Worm (Caenorhabditis elegans) whole organism, young adult: Measurements from ENCODE around the gene Y41C4A.22.

Experiments
- B0019.2 ChIP-seq: fragments of 200-800 bp; sonication (Bioruptor generic); conservative IDR thresholded peaks from 2 replicates; pipeline ENCODE4 v1.3.6; 2022; ENCODE audit warnings: missing genetic modification reagents, missing genetic modification characterization, missing compliant biosample characterization
- B0035.1 ChIP-seq: sonication (generic microtip); optimal IDR thresholded peaks from 2 replicates; lab custom pipeline; 2016; ENCODE audit warnings: missing genetic modification characterization, mild to moderate bottlenecking, missing compliant biosample characterization, missing genotype, missing genetic modification reagents
- B0261.1 ChIP-seq: sonication (generic microtip); optimal IDR thresholded peaks from 2 replicates; lab custom pipeline; 2016; ENCODE audit warnings: mild to moderate bottlenecking, missing genetic modification characterization, moderate library complexity, missing compliant biosample characterization
- C06A6.2 ChIP-seq: fragments of 200-800 bp; sonication (Bioruptor generic); conservative IDR thresholded peaks from 2 replicates; pipeline ENCODE4 v1.3.6; 2022; ENCODE audit warnings: missing genetic modification characterization, missing compliant biosample characterization
- D2030.7 ChIP-seq: fragments of 200-800 bp; sonication (Bioruptor generic); IDR thresholded peaks from 2 replicates; pipeline ENCODE4 v1.3.6; 2022; ENCODE audit warnings: missing genetic modification reagents, missing genetic modification characterization, missing compliant biosample characterization
- F10E7.11 ChIP-seq: sonication (generic microtip); optimal IDR thresholded peaks from 2 replicates; lab custom pipeline; 2017; ENCODE audit warnings: mild to moderate bottlenecking, missing genetic modification characterization, moderate library complexity, missing compliant biosample characterization
- F22D6.2 ChIP-seq: sonication (generic microtip); optimal IDR thresholded peaks from 2 replicates; lab custom pipeline; 2016; ENCODE audit warnings: mild to moderate bottlenecking, missing genetic modification characterization, missing compliant biosample characterization
- F33H1.4 ChIP-seq: fragments of 200-800 bp; sonication (Bioruptor generic); IDR thresholded peaks from 2 replicates; pipeline ENCODE4 v1.3.6; 2022; ENCODE audit warnings: missing genetic modification reagents, missing genetic modification characterization, missing compliant biosample characterization
- F52B5.7 ChIP-seq: sonication (generic microtip); optimal IDR thresholded peaks from 2 replicates; lab custom pipeline; 2016; ENCODE audit warnings: mild to moderate bottlenecking, missing genetic modification characterization, missing compliant biosample characterization
- F55B11.4 ChIP-seq: sonication (generic microtip); optimal IDR thresholded peaks from 2 replicates; lab custom pipeline; 2016; ENCODE audit warnings: missing compliant biosample characterization, missing genetic modification characterization, borderline replicate concordance; ENCODE audit not compliant: insufficient read depth
- K12H6.12 ChIP-seq: fragments of 200-800 bp; sonication (Bioruptor generic); optimal IDR thresholded peaks from 2 replicates; lab custom pipeline; 2018; ENCODE audit warnings: mild to moderate bottlenecking, missing genetic modification characterization, missing compliant biosample characterization
- T07F8.4 ChIP-seq: sonication (generic microtip); optimal IDR thresholded peaks from 2 replicates; lab custom pipeline; 2016; ENCODE audit warnings: mild to moderate bottlenecking, missing genetic modification characterization, moderate library complexity, missing compliant biosample characterization
- Y53F4B.3 ChIP-seq: fragments of 200-800 bp; sonication (Bioruptor generic); IDR thresholded peaks from 2 replicates; pipeline ENCODE4 v1.3.6; 2022; ENCODE audit warnings: missing genetic modification reagents, missing genetic modification characterization, missing compliant biosample characterization
- Y56A3A.18 ChIP-seq: fragments of 200-800 bp; sonication (Bioruptor generic); IDR thresholded peaks from 2 replicates; pipeline ENCODE4 v1.3.6; 2022; ENCODE audit warnings: missing genetic modification reagents, missing genetic modification characterization, missing compliant biosample characterization
- ZK185.1 ChIP-seq: sonication (generic microtip); optimal IDR thresholded peaks from 2 replicates; lab custom pipeline; 2016; ENCODE audit warnings: mild to moderate bottlenecking, missing genetic modification characterization, missing compliant biosample characterization; ENCODE audit not compliant: poor library complexity, severe bottlenecking
- akir-1 ChIP-seq: fragments of 200-800 bp; sonication (Bioruptor generic); optimal IDR thresholded peaks from 2 replicates; lab custom pipeline; 2018; ENCODE audit warnings: mild to moderate bottlenecking, missing genetic modification characterization, moderate library complexity, missing compliant biosample characterization
- aptf-3 ChIP-seq: fragments of 200-800 bp; sonication (Bioruptor generic); IDR thresholded peaks from 2 replicates; pipeline ENCODE4 v1.3.6; 2022; ENCODE audit warnings: missing genetic modification characterization, missing compliant biosample characterization
- atf-7 ChIP-seq: sonication (generic microtip); optimal IDR thresholded peaks from 2 replicates; lab custom pipeline; 2017; ENCODE audit warnings: mild to moderate bottlenecking, missing genetic modification characterization, missing compliant biosample characterization
- athp-1 ChIP-seq: sonication (generic microtip); optimal IDR thresholded peaks from 2 replicates; lab custom pipeline; 2017; ENCODE audit warnings: mild to moderate bottlenecking, missing genetic modification characterization, missing compliant biosample characterization
- attf-6 ChIP-seq: fragments of 200-800 bp; sonication (Bioruptor generic); IDR thresholded peaks from 2 replicates; pipeline ENCODE4 v1.3.6; 2022; ENCODE audit warnings: missing genetic modification reagents, missing genetic modification characterization, missing compliant biosample characterization
- cebp-1 ChIP-seq, 2 experiments: fragments of 200-800 bp in 1 of 2; sonication (Bioruptor generic) in 1 of 2; sonication (generic microtip) in 1 of 2; IDR thresholded peaks in 1 of 2; optimal IDR thresholded peaks in 1 of 2; 2 replicates each; pipeline versions ENCODE4 v1.3.6 to Lab custom; 2017 to 2022; ENCODE audit warnings: missing compliant biosample characterization in 2 of 2, missing genetic modification characterization in 2 of 2, mild to moderate bottlenecking in 1 of 2, missing genetic modification reagents in 1 of 2, moderate library complexity in 1 of 2
- ceh-79 ChIP-seq: sonication (generic microtip); optimal IDR thresholded peaks from 2 replicates; lab custom pipeline; 2017; ENCODE audit warnings: mild to moderate bottlenecking, missing genetic modification characterization, missing compliant biosample characterization
- efl-1 ChIP-seq: fragments of 150-350 bp; optimal IDR thresholded peaks from 2 replicates; lab custom pipeline; 2014; ENCODE audit warnings: missing biosample characterization, missing genetic modification reagents, missing genetic modification characterization
- ekl-4 ChIP-seq: fragments of 200-800 bp; sonication (Bioruptor generic); IDR thresholded peaks from 2 replicates; pipeline ENCODE4 v1.3.6; 2022; ENCODE audit warnings: missing genetic modification reagents, missing genetic modification characterization, missing compliant biosample characterization
- gei-17 ChIP-seq: fragments of 200-800 bp; sonication (Bioruptor generic); optimal IDR thresholded peaks from 2 replicates; lab custom pipeline; 2018; ENCODE audit warnings: mild to moderate bottlenecking, missing genetic modification characterization, missing compliant biosample characterization
- him-1 ChIP-seq: sonication (generic microtip); optimal IDR thresholded peaks from 2 replicates; lab custom pipeline; 2016; ENCODE audit warnings: missing genotype, missing genetic modification reagents, missing genetic modification characterization, missing compliant biosample characterization
- hlh-26 ChIP-seq: fragments of 200-800 bp; sonication (Bioruptor generic); conservative IDR thresholded peaks from 2 replicates; pipeline ENCODE4 v1.3.6; 2022; ENCODE audit warnings: missing genetic modification reagents, missing genetic modification characterization, missing compliant biosample characterization
- let-607 ChIP-seq, 2 experiments: fragments of 200-800 bp in 1 of 2; sonication (Bioruptor generic) in 1 of 2; sonication (generic microtip) in 1 of 2; optimal IDR thresholded peaks; 2 replicates each; lab custom pipeline; 2016 to 2018; ENCODE audit warnings: mild to moderate bottlenecking in 2 of 2, missing compliant biosample characterization in 2 of 2, missing genetic modification characterization in 2 of 2, moderate library complexity in 2 of 2, missing genotype in 1 of 2
- lin-35 ChIP-seq, 3 experiments: fragments of 150-350 bp in 2 of 3; sonication (generic microtip) in 1 of 3; optimal IDR thresholded peaks; 2 replicates each; lab custom pipeline; 2014 to 2018; ENCODE audit warnings: missing biosample characterization in 3 of 3, missing genetic modification characterization in 3 of 3, missing genetic modification reagents in 3 of 3
- lir-1 ChIP-seq: fragments of 200-800 bp; sonication (Bioruptor generic); conservative IDR thresholded peaks from 2 replicates; pipeline ENCODE4 v1.3.6; 2022; ENCODE audit warnings: missing genetic modification reagents, missing genetic modification characterization, missing compliant biosample characterization
- lsl-1 ChIP-seq: fragments of 200-800 bp; sonication (Bioruptor generic); optimal IDR thresholded peaks from 2 replicates; lab custom pipeline; 2018; ENCODE audit warnings: mild to moderate bottlenecking, missing genetic modification characterization, moderate library complexity, missing compliant biosample characterization
- madf-6 ChIP-seq: fragments of 200-800 bp; sonication (Bioruptor generic); IDR thresholded peaks from 2 replicates; pipeline ENCODE4 v1.3.6; 2022; ENCODE audit warnings: missing genetic modification reagents, missing genetic modification characterization, missing compliant biosample characterization
- mcd-1 ChIP-seq: fragments of 200-800 bp; sonication (Bioruptor generic); IDR thresholded peaks from 2 replicates; pipeline ENCODE4 v1.3.6; 2022; ENCODE audit warnings: missing genetic modification reagents, missing genetic modification characterization, missing compliant biosample characterization
- nhr-120 ChIP-seq: fragments of 200-800 bp; sonication (Bioruptor generic); IDR thresholded peaks from 2 replicates; pipeline ENCODE4 v1.3.6; 2022; ENCODE audit warnings: missing genetic modification characterization, missing compliant biosample characterization
- nhr-27 ChIP-seq: fragments of 200-800 bp; sonication (Bioruptor generic); optimal IDR thresholded peaks from 2 replicates; lab custom pipeline; 2018; ENCODE audit warnings: mild to moderate bottlenecking, missing genetic modification characterization, moderate library complexity, missing compliant biosample characterization
- nhr-80 ChIP-seq: sonication (generic microtip); optimal IDR thresholded peaks from 2 replicates; lab custom pipeline; 2016; ENCODE audit warnings: missing genetic modification characterization, missing compliant biosample characterization
- nhr-90 ChIP-seq: sonication (generic microtip); optimal IDR thresholded peaks from 2 replicates; lab custom pipeline; 2016; ENCODE audit warnings: missing genotype, mild to moderate bottlenecking, missing genetic modification characterization, missing compliant biosample characterization
- rec-8 ChIP-seq, 2 experiments: sonication (generic microtip); optimal IDR thresholded peaks; 2 replicates each; lab custom pipeline; 2016; ENCODE audit warnings: mild to moderate bottlenecking in 2 of 2, missing genetic modification characterization in 2 of 2, missing genetic modification reagents in 2 of 2, missing genotype in 2 of 2, missing biosample characterization in 1 of 2, missing compliant biosample characterization in 1 of 2, moderate library complexity in 1 of 2
- sea-2 ChIP-seq: fragments of 200-800 bp; sonication (Bioruptor generic); IDR thresholded peaks from 2 replicates; pipeline ENCODE4 v1.3.6; 2022; ENCODE audit warnings: missing genetic modification characterization, missing compliant biosample characterization
- snpc-1.3 ChIP-seq: sonication (generic microtip); optimal IDR thresholded peaks from 2 replicates; lab custom pipeline; 2017; ENCODE audit warnings: missing genetic modification characterization, mild to moderate bottlenecking, missing compliant biosample characterization, antibody characterized with exemption, moderate library complexity, missing genotype, missing genetic modification reagents; ENCODE audit not compliant: insufficient read depth
- snpc-4 ChIP-seq, 5 experiments: fragments of 150-350 bp in 1 of 5; sonication (generic microtip) in 4 of 5; optimal IDR thresholded peaks; 2 replicates each; lab custom pipeline; 2014 to 2018; ENCODE audit warnings: missing genetic modification characterization in 5 of 5, missing biosample characterization in 3 of 5, antibody characterized with exemption in 2 of 5, mild to moderate bottlenecking in 2 of 5, missing compliant biosample characterization in 2 of 5, missing genotype in 2 of 5, moderate library complexity in 2 of 5, missing genetic modification reagents in 1 of 5
- sptf-2 ChIP-seq: fragments of 200-800 bp; sonication (Bioruptor generic); optimal IDR thresholded peaks from 2 replicates; lab custom pipeline; 2018; ENCODE audit warnings: mild to moderate bottlenecking, missing genetic modification characterization, missing compliant biosample characterization
- tbp1 ChIP-seq: fragments of 200-800 bp; sonication (Bioruptor generic); optimal IDR thresholded peaks from 2 replicates; lab custom pipeline; 2018; ENCODE audit warnings: mild to moderate bottlenecking, missing genetic modification characterization, missing compliant biosample characterization
- zfh-2 ChIP-seq: fragments of 200-800 bp; sonication (Bioruptor generic); conservative IDR thresholded peaks from 2 replicates; pipeline ENCODE4 v1.3.6; 2022; ENCODE audit warnings: missing genetic modification reagents, missing genetic modification characterization, missing compliant biosample characterization
- zim-3 ChIP-seq: sonication (generic microtip); optimal IDR thresholded peaks from 2 replicates; lab custom pipeline; 2017; ENCODE audit warnings: mild to moderate bottlenecking, missing genetic modification characterization, moderate library complexity, missing compliant biosample characterization

The Y41C4A.22 gene

DNA sequence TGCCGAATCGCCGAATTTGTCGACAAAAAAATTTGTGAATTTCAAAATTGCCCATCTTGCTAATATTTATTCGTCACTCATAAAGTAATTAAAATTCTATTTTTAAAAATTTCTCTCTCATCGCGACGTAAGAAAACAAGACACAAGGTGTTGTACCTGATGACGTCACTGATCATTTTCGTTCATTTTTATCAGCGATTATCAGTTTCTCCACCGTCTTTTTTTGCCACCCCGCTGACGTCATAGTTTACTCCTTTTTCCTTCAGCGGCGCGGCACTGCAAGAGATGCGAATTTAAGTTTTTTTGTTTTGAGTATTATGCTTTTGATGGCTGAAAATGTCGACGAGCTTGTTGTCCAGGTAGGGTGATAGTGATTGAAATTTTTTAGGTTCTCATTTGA is 10.3 kb upstream of the Y41C4A.22 start (continued):
- TF ChIP-seq rec-8 (tag; optimal IDR thresholded peaks at IDR 0.05; lab: Kevin White, UChicago) (no peak), B0261.1 (no peak), D2030.7 (GFP tag; lab: Robert Waterston, UW) (no peak), atf-7 (tag; lab: Kevin White, UChicago) (peak; percentile 96)

DNA sequence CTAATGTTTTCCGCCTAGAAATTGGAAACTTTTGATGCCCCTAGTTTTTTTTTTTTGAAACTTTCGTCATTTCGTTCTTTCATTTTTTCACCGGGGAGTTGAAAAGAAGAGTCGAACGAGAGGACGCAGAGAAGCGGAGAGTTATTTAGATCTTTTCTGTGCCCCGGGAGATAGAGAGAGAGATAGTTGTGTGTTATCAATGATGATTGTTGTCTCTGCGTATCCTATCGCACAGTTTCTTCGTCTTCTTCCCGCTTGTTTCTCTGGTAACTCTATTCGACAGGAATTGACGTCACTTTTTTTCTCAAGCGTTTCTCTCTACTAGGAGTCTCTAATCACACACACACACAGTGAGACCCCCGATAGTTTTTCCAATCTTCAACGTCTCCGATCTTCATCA is 5.8 kb upstream of the Y41C4A.22 start:
- no peak for TF ChIP-seq nhr-120 (GFP tag; lab: Robert Waterston, UW)
- no peak for TF ChIP-seq snpc-1.3
- no peak for TF ChIP-seq hlh-26 (GFP tag; lab: Robert Waterston, UW)
- no peak for TF ChIP-seq snpc-4 (GFP tag; optimal IDR thresholded peaks at IDR 0.05; lab: Kevin White, UChicago)
- peak in 1 of 4 experiments; percentile 33 for TF ChIP-seq snpc-4 (tag; optimal IDR thresholded peaks at IDR 0.05; lab: Kevin White, UChicago)
- TF ChIP-seq efl-1 (GFP tag; lab: Kevin White, UChicago): no peak
- no peak for TF ChIP-seq ceh-79
- peak in 1 of 3 experiments; percentile 10 for TF ChIP-seq lin-35 (GFP tag; optimal IDR thresholded peaks at IDR 0.05; lab: Kevin White, UChicago)
- no peak for TF ChIP-seq T07F8.4 (tag; lab: Kevin White, UChicago)
- no peak for TF ChIP-seq ekl-4 (GFP tag; lab: Robert Waterston, UW)
- no peak for TF ChIP-seq K12H6.12
- TF ChIP-seq akir-1 (GFP tag; lab: Kevin White, UChicago): no peak
- TF ChIP-seq aptf-3 (GFP tag; lab: Robert Waterston, UW): no peak
- no peak for TF ChIP-seq sptf-2 (GFP tag; lab: Kevin White, UChicago)
- TF ChIP-seq F33H1.4: no peak
- no peak for TF ChIP-seq B0035.1
- no peak for TF ChIP-seq F55B11.4 (tag; lab: Kevin White, UChicago)
- no peak for TF ChIP-seq madf-6 (GFP tag; lab: Robert Waterston, UW)
- peak; percentile 27 for TF ChIP-seq nhr-90 (tag; lab: Kevin White, UChicago)
- no peak for TF ChIP-seq C06A6.2 (GFP tag; lab: Robert Waterston, UW)
- no peak for TF ChIP-seq lir-1 (GFP tag; lab: Robert Waterston, UW)
- peak; percentile 27 for TF ChIP-seq ZK185.1 (tag; lab: Kevin White, UChicago)
- no peak for TF ChIP-seq zfh-2
- peak; percentile 5 for TF ChIP-seq F22D6.2 (tag; lab: Kevin White, UChicago)
- no peak for TF ChIP-seq F52B5.7 (tag; lab: Kevin White, UChicago)
- TF ChIP-seq lsl-1: no peak
- TF ChIP-seq nhr-80 (tag; lab: Kevin White, UChicago): peak; percentile 96
- TF ChIP-seq nhr-27 (tag; lab: Kevin White, UChicago): no peak
- 0 out of 2 replicates have a peak, but pooled peaks have one; percentile 29 for TF ChIP-seq mcd-1 (GFP tag; lab: Robert Waterston, UW)
- no peak for TF ChIP-seq zim-3 (tag; lab: Kevin White, UChicago)
- TF ChIP-seq attf-6 (GFP tag; lab: Robert Waterston, UW): no peak
- TF ChIP-seq athp-1 (tag; lab: Kevin White, UChicago): no peak
- TF ChIP-seq him-1 (tag; lab: Kevin White, UChicago): no peak
- TF ChIP-seq B0019.2: no peak
- no peak for TF ChIP-seq gei-17 (GFP tag; lab: Kevin White, UChicago)
- no peak for TF ChIP-seq cebp-1 (GFP tag; IDR thresholded peaks at IDR 0.05; lab: Robert Waterston, UW)
- TF ChIP-seq cebp-1 (tag; optimal IDR thresholded peaks at IDR 0.05; lab: Kevin White, UChicago): peak; percentile 70
- no peak for TF ChIP-seq sea-2 (GFP tag; lab: Robert Waterston, UW)
- peak; percentile 17; the same call in 1 of the 2 replicates for TF ChIP-seq Y56A3A.18 (GFP tag; lab: Robert Waterston, UW)
- no peak for TF ChIP-seq F10E7.11
- peak; percentile 11 for TF ChIP-seq tbp1
- TF ChIP-seq let-607 (tag; optimal IDR thresholded peaks at IDR 0.05; lab: Kevin White, UChicago): no peak
- no peak for TF ChIP-seq Y53F4B.3 (GFP tag; lab: Robert Waterston, UW)
